Worm (Caenorhabditis elegans) whole organism, midembryonic: ENCODE results near the gene T25F10.1.

Experiments used
- T22C8.4 ChIP-seq: fragments of 200-800 bp; sonication (Bioruptor generic); IDR thresholded peaks from 2 replicates; pipeline ENCODE4 v1.3.6; 2022; ENCODE audit warnings: missing genetic modification characterization, missing compliant biosample characterization
- cog-1 ChIP-seq: sonication (generic microtip); optimal IDR thresholded peaks from 2 replicates; lab custom pipeline; 2016; ENCODE audit warnings: missing genetic modification characterization, missing compliant biosample characterization
- flt-1 ChIP-seq: fragments of 200-800 bp; sonication (Bioruptor generic); IDR thresholded peaks from 2 replicates; pipeline ENCODE4 v1.3.6; 2022; ENCODE audit warnings: missing genetic modification characterization, missing compliant biosample characterization
- klf-2 ChIP-seq: fragments of 200-800 bp; sonication (Bioruptor generic); conservative IDR thresholded peaks from 2 replicates; pipeline ENCODE4 v1.3.6; 2022; ENCODE audit warnings: missing genetic modification reagents, missing genetic modification characterization, missing compliant biosample characterization
- med-1 ChIP-seq: sonication (generic microtip); optimal IDR thresholded peaks from 2 replicates; lab custom pipeline; 2017; ENCODE audit warnings: missing genetic modification characterization, mild to moderate bottlenecking, missing compliant biosample characterization, antibody characterized with exemption, missing genetic modification reagents; ENCODE audit not compliant: insufficient read depth
- ref-1 ChIP-seq: fragments of 200-800 bp; sonication (Bioruptor generic); conservative IDR thresholded peaks from 2 replicates; pipeline ENCODE4 v1.3.6; 2022; ENCODE audit warnings: missing genetic modification reagents, missing genetic modification characterization, missing compliant biosample characterization
- tab-1 ChIP-seq: fragments of 200-800 bp; sonication (Bioruptor generic); IDR thresholded peaks from 2 replicates; pipeline ENCODE4 v1.3.6; 2022; ENCODE audit warnings: missing genetic modification characterization, missing compliant biosample characterization
- ztf-23 ChIP-seq: fragments of 200-800 bp; sonication (Bioruptor generic); IDR thresholded peaks from 2 replicates; pipeline ENCODE4 v1.3.6; 2022; ENCODE audit warnings: missing genetic modification reagents, missing genetic modification characterization, missing compliant biosample characterization
- ztf-29 ChIP-seq: fragments of 200-800 bp; sonication (Bioruptor generic); IDR thresholded peaks from 2 replicates; pipeline ENCODE4 v1.3.6; 2022; ENCODE audit warnings: missing genetic modification reagents, missing genetic modification characterization, missing compliant biosample characterization

T25F10.1 gene

ce11 chrV:6768452-6768929 is at the start of gene T25F10.1, which contains the start of gene clik-1:
Gene T25F10.1, plus strand, starts transcription at chrV:6768502.
Gene clik-1, minus strand, starts transcription at chrV:6768732.
- TF ChIP-seq ztf-29 (GFP tag; lab: Robert Waterston, UW), result no peak
- TF ChIP-seq klf-2 (GFP tag; lab: Robert Waterston, UW), result no peak
- TF ChIP-seq tab-1 (GFP tag; lab: Robert Waterston, UW), result no peak
- TF ChIP-seq ref-1 (GFP tag; lab: Robert Waterston, UW), result no peak
- no peak for TF ChIP-seq T22C8.4 (GFP tag; lab: Robert Waterston, UW)
- TF ChIP-seq flt-1 (GFP tag; lab: Robert Waterston, UW), result no peak
- TF ChIP-seq cog-1 (tag; lab: Kevin White, UChicago), result no peak
- TF ChIP-seq ztf-23 (GFP tag; lab: Robert Waterston, UW), result no peak
- no peak for TF ChIP-seq med-1 (GFP tag; lab: Kevin White, UChicago)

ce11 chrV:6722378-6722777 is 45.9 kb upstream of the T25F10.1 start, which contains the start of gene ZC487.2:
Gene ZC487.2, minus strand, starts transcription at chrV:6722478.
- TF ChIP-seq cog-1 (tag; lab: Kevin White, UChicago) (no peak), klf-2 (GFP tag; lab: Robert Waterston, UW) (no peak), ref-1 (GFP tag; lab: Robert Waterston, UW) (no peak), tab-1 (GFP tag; lab: Robert Waterston, UW) (no peak), flt-1 (GFP tag; lab: Robert Waterston, UW) (no peak), ztf-23 (GFP tag; lab: Robert Waterston, UW) (no peak), T22C8.4 (GFP tag; lab: Robert Waterston, UW) (no peak), ztf-29 (GFP tag; lab: Robert Waterston, UW) (no peak), med-1 (GFP tag; lab: Kevin White, UChicago) (no peak)

ce11 chrV:6726279-6726678 is 42.0 kb upstream of the T25F10.1 start:
- TF ChIP-seq ztf-29 (GFP tag; lab: Robert Waterston, UW) (no peak), klf-2 (GFP tag; lab: Robert Waterston, UW) (no peak), T22C8.4 (GFP tag; lab: Robert Waterston, UW) (no peak), med-1 (GFP tag; lab: Kevin White, UChicago) (no peak), tab-1 (GFP tag; lab: Robert Waterston, UW) (no peak), ref-1 (GFP tag; lab: Robert Waterston, UW) (no peak), ztf-23 (GFP tag; lab: Robert Waterston, UW) (no peak), flt-1 (GFP tag; lab: Robert Waterston, UW) (no peak), cog-1 (tag; lab: Kevin White, UChicago) (no peak)

- TF ChIP-seq ztf-23 (GFP tag; lab: Robert Waterston, UW) (no peak), med-1 (GFP tag; lab: Kevin White, UChicago) (no peak), flt-1 (GFP tag; lab: Robert Waterston, UW) (no peak), ztf-29 (GFP tag; lab: Robert Waterston, UW) (no peak), T22C8.4 (GFP tag; lab: Robert Waterston, UW) (no peak), tab-1 (GFP tag; lab: Robert Waterston, UW) (no peak), ref-1 (GFP tag; lab: Robert Waterston, UW) (no peak), klf-2 (GFP tag; lab: Robert Waterston, UW) (no peak)
These were observed 41.1 kb upstream of the T25F10.1 start, which contains the start of gene ZC487.1 for ce11 chrV:6727222-6727621. Gene ZC487.1, plus strand, starts transcription at chrV:6727522.

ce11 chrV:6731594-6731993 is 36.7 kb upstream of the T25F10.1 start, which contains the start of gene grl-9:
Gene grl-9, minus strand, starts transcription at chrV:6731694.
- no peak for TF ChIP-seq ztf-23 (GFP tag; lab: Robert Waterston, UW)
- no peak for TF ChIP-seq ztf-29 (GFP tag; lab: Robert Waterston, UW)
- TF ChIP-seq med-1 (GFP tag; lab: Kevin White, UChicago), result no peak
- TF ChIP-seq klf-2 (GFP tag; lab: Robert Waterston, UW), result no peak
- no peak for TF ChIP-seq cog-1 (tag; lab: Kevin White, UChicago)
- TF ChIP-seq ref-1 (GFP tag; lab: Robert Waterston, UW), result no peak
- no peak for TF ChIP-seq tab-1 (GFP tag; lab: Robert Waterston, UW)
- no peak for TF ChIP-seq T22C8.4 (GFP tag; lab: Robert Waterston, UW)
- TF ChIP-seq flt-1 (GFP tag; lab: Robert Waterston, UW), result no peak

- TF ChIP-seq med-1 (GFP tag; lab: Kevin White, UChicago), result no peak
- TF ChIP-seq T22C8.4 (GFP tag; lab: Robert Waterston, UW), result no peak
- TF ChIP-seq tab-1 (GFP tag; lab: Robert Waterston, UW), result no peak
These were observed 35.3 kb upstream of the T25F10.1 start, which contains the start of gene grl-8 for ce11 chrV:6732995-6733394. Gene grl-8, minus strand, starts transcription at chrV:6733095.

- TF ChIP-seq cog-1 (tag; lab: Kevin White, UChicago) (no peak), T22C8.4 (GFP tag; lab: Robert Waterston, UW) (no peak), tab-1 (GFP tag; lab: Robert Waterston, UW) (no peak), klf-2 (GFP tag; lab: Robert Waterston, UW) (no peak), flt-1 (GFP tag; lab: Robert Waterston, UW) (no peak), ztf-23 (GFP tag; lab: Robert Waterston, UW) (no peak), ztf-29 (GFP tag; lab: Robert Waterston, UW) (no peak), med-1 (GFP tag; lab: Kevin White, UChicago) (no peak), ref-1 (GFP tag; lab: Robert Waterston, UW) (no peak)
These were observed 32.2 kb upstream of the T25F10.1 start for ce11 chrV:6736108-6736507.

- TF ChIP-seq ztf-23 (GFP tag; lab: Robert Waterston, UW), result no peak
These were observed 31.4 kb upstream of the T25F10.1 start for ce11 chrV:6736877-6737276.

ce11 chrV:6744774-6745173 is 23.5 kb upstream of the T25F10.1 start, which contains the start of gene T25F10.3:
Gene T25F10.3, plus strand, starts transcription at chrV:6745081.
- TF ChIP-seq klf-2 (GFP tag; lab: Robert Waterston, UW), result no peak
- TF ChIP-seq cog-1 (tag; lab: Kevin White, UChicago), result no peak
- TF ChIP-seq flt-1 (GFP tag; lab: Robert Waterston, UW), result no peak
